Worm (Caenorhabditis elegans) whole organism, L3 larva: ENCODE measurements around the gene ZK930.4.

ENCODE experiments used
- R02D3.7 ChIP-seq: fragments of 150-350 bp; optimal IDR thresholded peaks from 2 replicates; lab custom pipeline; 2014; ENCODE audit warnings: missing biosample characterization, missing genetic modification characterization
- ZK546.5 ChIP-seq: sonication (generic microtip); optimal IDR thresholded peaks from 2 replicates; lab custom pipeline; 2017; ENCODE audit warnings: missing biosample characterization, missing genetic modification characterization
- aly-2 ChIP-seq: fragments of 150-350 bp; optimal IDR thresholded peaks from 2 replicates; lab custom pipeline; 2014; ENCODE audit warnings: missing biosample characterization, missing genetic modification characterization
- ama-1 ChIP-seq: fragments of 150-350 bp; optimal IDR thresholded peaks from 2 replicates; lab custom pipeline; 2018
- ceh-16 ChIP-seq: sonication (generic microtip); optimal IDR thresholded peaks from 2 replicates; lab custom pipeline; 2017; ENCODE audit warnings: missing biosample characterization, missing genetic modification characterization
- ceh-28 ChIP-seq: fragments of 150-350 bp; optimal IDR thresholded peaks from 2 replicates; lab custom pipeline; 2014; ENCODE audit warnings: missing biosample characterization, missing genetic modification reagents, missing genetic modification characterization
- ceh-82 ChIP-seq: fragments of 150-350 bp; optimal IDR thresholded peaks from 2 replicates; lab custom pipeline; 2014; ENCODE audit warnings: missing biosample characterization, missing genetic modification characterization
- ceh-9 ChIP-seq: sonication (generic microtip); optimal IDR thresholded peaks from 2 replicates; lab custom pipeline; 2018; ENCODE audit warnings: missing biosample characterization, missing genetic modification characterization
- daf-12 ChIP-seq: fragments of 150-350 bp; optimal IDR thresholded peaks from 2 replicates; lab custom pipeline; 2014; ENCODE audit warnings: missing biosample characterization, missing genetic modification reagents, missing genetic modification characterization
- egl-27 ChIP-seq: sonication (generic microtip); optimal IDR thresholded peaks from 4 replicates; lab custom pipeline; 2017; ENCODE audit warnings: missing biosample characterization, missing genetic modification reagents, missing genetic modification characterization
- elt-1 ChIP-seq: fragments of 150-350 bp; optimal IDR thresholded peaks from 2 replicates; lab custom pipeline; 2014; ENCODE audit warnings: missing biosample characterization, missing genetic modification characterization
- elt-2 ChIP-seq: sonication (generic microtip); optimal IDR thresholded peaks from 2 replicates; lab custom pipeline; 2016; ENCODE audit warnings: missing genetic modification reagents, mild to moderate bottlenecking, missing genetic modification characterization, missing compliant biosample characterization
- elt-3 ChIP-seq, 3 experiments: fragments of 150-350 bp in 1 of 3; sonication (generic microtip) in 2 of 3; optimal IDR thresholded peaks; 2 replicates in 2 of 3; 4 replicates in 1 of 3; lab custom pipeline; 2014 to 2017; ENCODE audit warnings: missing biosample characterization in 3 of 3, missing genetic modification characterization in 3 of 3
- eor-1 ChIP-seq, 2 experiments: fragments of 150-350 bp; optimal IDR thresholded peaks; 2 replicates each; lab custom pipeline; 2014 to 2018; ENCODE audit warnings: missing biosample characterization in 2 of 2, missing genetic modification characterization in 2 of 2
- fkh-10 ChIP-seq: sonication (generic microtip); optimal IDR thresholded peaks from 2 replicates; lab custom pipeline; 2017; ENCODE audit warnings: missing biosample characterization, missing genetic modification reagents, missing genetic modification characterization
- fkh-2 ChIP-seq: fragments of 150-350 bp; optimal IDR thresholded peaks from 2 replicates; lab custom pipeline; 2014; ENCODE audit warnings: missing biosample characterization, missing genetic modification reagents, missing genetic modification characterization
- fos-1 ChIP-seq: fragments of 150-350 bp; optimal IDR thresholded peaks from 2 replicates; lab custom pipeline; 2014; ENCODE audit warnings: missing biosample characterization, missing genetic modification characterization
- hmg-11 ChIP-seq: sonication (generic microtip); optimal IDR thresholded peaks from 2 replicates; lab custom pipeline; 2016; ENCODE audit warnings: missing genetic modification characterization, missing compliant biosample characterization
- jun-1 ChIP-seq: fragments of 150-350 bp; optimal IDR thresholded peaks from 2 replicates; lab custom pipeline; 2014; ENCODE audit warnings: missing biosample characterization, missing genetic modification reagents, missing genetic modification characterization
- lin-15B ChIP-seq: fragments of 150-350 bp; optimal IDR thresholded peaks from 2 replicates; lab custom pipeline; 2014; ENCODE audit warnings: missing biosample characterization, missing genetic modification characterization
- lin-39 ChIP-seq: fragments of 150-350 bp; optimal IDR thresholded peaks from 2 replicates; lab custom pipeline; 2018; ENCODE audit warnings: missing biosample characterization, missing genetic modification reagents, missing genetic modification characterization
- lsy-12 ChIP-seq: sonication (generic microtip); optimal IDR thresholded peaks from 2 replicates; lab custom pipeline; 2016; ENCODE audit warnings: mild to moderate bottlenecking, missing genetic modification characterization, missing compliant biosample characterization
- mdl-1 ChIP-seq: fragments of 150-350 bp; optimal IDR thresholded peaks from 2 replicates; lab custom pipeline; 2014; ENCODE audit warnings: missing biosample characterization, missing genetic modification characterization
- mml-1 ChIP-seq: fragments of 150-350 bp; sonication (generic microtip); optimal IDR thresholded peaks from 3 replicates; lab custom pipeline; 2014; ENCODE audit warnings: missing biosample characterization, missing genetic modification characterization
- nfya-1 ChIP-seq: sonication (generic microtip); optimal IDR thresholded peaks from 2 replicates; lab custom pipeline; 2017; ENCODE audit warnings: missing genetic modification characterization, mild to moderate bottlenecking, missing compliant biosample characterization, antibody characterized with exemption, moderate library complexity; ENCODE audit not compliant: insufficient read depth
- nhr-11 ChIP-seq: fragments of 150-350 bp; optimal IDR thresholded peaks from 2 replicates; lab custom pipeline; 2014; ENCODE audit warnings: missing biosample characterization, missing genetic modification characterization
- nhr-12 ChIP-seq: fragments of 150-350 bp; optimal IDR thresholded peaks from 2 replicates; lab custom pipeline; 2014; ENCODE audit warnings: missing biosample characterization, missing genetic modification characterization
- nhr-23 ChIP-seq: fragments of 150-350 bp; optimal IDR thresholded peaks from 2 replicates; lab custom pipeline; 2014; ENCODE audit warnings: missing biosample characterization, missing genetic modification reagents, missing genetic modification characterization
- nhr-237 ChIP-seq: fragments of 150-350 bp; optimal IDR thresholded peaks from 2 replicates; lab custom pipeline; 2014; ENCODE audit warnings: missing biosample characterization, missing genetic modification characterization
- nhr-25 ChIP-seq: sonication (generic microtip); optimal IDR thresholded peaks from 2 replicates; lab custom pipeline; 2017; ENCODE audit warnings: missing biosample characterization, missing genetic modification characterization
- nhr-28 ChIP-seq: fragments of 150-350 bp; optimal IDR thresholded peaks from 2 replicates; lab custom pipeline; 2014; ENCODE audit warnings: missing biosample characterization, missing genetic modification characterization
- nhr-43 ChIP-seq: sonication (generic microtip); optimal IDR thresholded peaks from 2 replicates; lab custom pipeline; 2016; ENCODE audit warnings: mild to moderate bottlenecking, missing genetic modification characterization, missing compliant biosample characterization; ENCODE audit not compliant: poor library complexity, severe bottlenecking
- nhr-67 ChIP-seq: fragments of 150-350 bp; optimal IDR thresholded peaks from 2 replicates; lab custom pipeline; 2014; ENCODE audit warnings: missing biosample characterization, missing genetic modification characterization
- nhr-76 ChIP-seq: fragments of 150-350 bp; sonication (generic microtip); optimal IDR thresholded peaks from 5 replicates; lab custom pipeline; 2014; ENCODE audit warnings: missing biosample characterization, missing genetic modification characterization
- nhr-77 ChIP-seq: fragments of 150-350 bp; optimal IDR thresholded peaks from 2 replicates; lab custom pipeline; 2014; ENCODE audit warnings: missing biosample characterization, missing genetic modification characterization
- pha-4 ChIP-seq: fragments of 150-350 bp; optimal IDR thresholded peaks from 2 replicates; lab custom pipeline; 2014; ENCODE audit warnings: missing biosample characterization, missing genetic modification reagents, missing genetic modification characterization
- pqm-1 ChIP-seq: fragments of 150-350 bp; optimal IDR thresholded peaks from 2 replicates; lab custom pipeline; 2017; ENCODE audit warnings: missing biosample characterization, missing genetic modification characterization, inconsistent platforms
- sea-2 ChIP-seq: fragments of 150-350 bp; sonication (generic microtip); optimal IDR thresholded peaks from 4 replicates; lab custom pipeline; 2014; ENCODE audit warnings: missing biosample characterization, missing genetic modification reagents, missing genetic modification characterization
- skn-1 ChIP-seq: fragments of 150-350 bp; optimal IDR thresholded peaks from 2 replicates; lab custom pipeline; 2014; ENCODE audit warnings: missing biosample characterization, missing genetic modification characterization
- snpc-4 ChIP-seq: fragments of 150-350 bp; optimal IDR thresholded peaks from 2 replicates; lab custom pipeline; 2014; ENCODE audit warnings: missing biosample characterization, missing genetic modification characterization
- tbx-2 ChIP-seq: sonication (generic microtip); optimal IDR thresholded peaks from 2 replicates; lab custom pipeline; 2016; ENCODE audit warnings: mild to moderate bottlenecking, missing genetic modification characterization, missing compliant biosample characterization
- unc-39 ChIP-seq: sonication (generic microtip); optimal IDR thresholded peaks from 4 replicates; lab custom pipeline; 2017; ENCODE audit warnings: missing biosample characterization, missing genetic modification characterization
- unc-62 ChIP-seq: fragments of 150-350 bp; sonication (generic microtip); optimal IDR thresholded peaks from 4 replicates; lab custom pipeline; 2014; ENCODE audit warnings: missing biosample characterization, missing genetic modification reagents, missing genetic modification characterization
- zag-1 ChIP-seq: fragments of 150-350 bp; optimal IDR thresholded peaks from 2 replicates; lab custom pipeline; 2014; ENCODE audit warnings: missing biosample characterization, missing genetic modification characterization
- ztf-11 ChIP-seq: fragments of 150-350 bp; optimal IDR thresholded peaks from 2 replicates; lab custom pipeline; 2014; ENCODE audit warnings: missing biosample characterization, missing genetic modification characterization
- ztf-4 ChIP-seq: fragments of 150-350 bp; optimal IDR thresholded peaks from 2 replicates; lab custom pipeline; 2014; ENCODE audit warnings: missing biosample characterization, missing genetic modification characterization

The ZK930.4 gene

DNA sequence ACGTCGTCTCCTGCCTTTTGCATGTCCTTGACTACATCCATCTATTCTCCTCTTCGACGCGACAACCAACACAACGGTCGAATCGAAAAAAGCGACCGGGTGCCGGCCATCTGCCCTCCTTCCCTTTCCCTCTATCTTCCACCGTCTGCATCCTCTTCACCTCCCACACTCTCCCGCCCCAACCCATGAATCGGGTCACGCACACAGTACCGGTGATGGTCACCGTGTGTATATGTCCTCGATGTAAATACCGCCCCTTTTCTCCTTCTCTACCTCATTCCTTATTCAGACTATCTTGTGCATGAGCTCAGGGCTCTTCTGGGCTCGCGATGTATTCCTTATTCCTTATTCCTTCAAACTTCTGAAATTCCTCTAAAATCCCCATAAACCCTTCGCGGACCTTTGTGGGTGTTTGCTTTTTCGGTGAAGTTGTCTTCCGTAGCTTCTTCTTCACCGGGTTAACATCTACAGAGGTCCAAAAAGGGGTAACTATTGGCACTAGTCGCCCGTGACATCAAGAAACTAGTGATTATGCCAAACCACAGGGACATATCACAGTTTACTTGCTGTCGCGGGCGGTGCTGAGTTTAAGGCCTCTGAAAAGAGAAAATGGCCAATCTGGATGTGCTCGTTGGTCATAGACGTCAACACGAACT is 16.8 kb upstream of the ZK930.4 start:
- TF ChIP-seq nhr-23 (tag; lab: Kevin White, UChicago) (peak; percentile 64), nhr-28 (no peak), ceh-28 (tag; lab: Kevin White, UChicago) (no peak), unc-39 (tag; lab: Kevin White, UChicago) (no peak), fkh-2 (tag; lab: Kevin White, UChicago) (no peak), unc-62 (no peak), fkh-10 (GFP tag; lab: Kevin White, UChicago) (no peak), jun-1 (tag; lab: Kevin White, UChicago) (no peak), ceh-82 (tag; lab: Kevin White, UChicago) (no peak), pqm-1 (tag; lab: Kevin White, UChicago) (no peak), skn-1 (tag; lab: Kevin White, UChicago) (no peak), ZK546.5 (tag; lab: Kevin White, UChicago) (no peak), sea-2 (GFP tag; lab: Kevin White, UChicago) (no peak), tbx-2 (no peak), mdl-1 (no peak), hmg-11 (peak; percentile 27), lin-15B (no peak), nhr-12 (tag; lab: Kevin White, UChicago) (no peak), eor-1 (tag; optimal IDR thresholded peaks at IDR 0.05; lab: Kevin White, UChicago) (no peak), aly-2 (tag; lab: Kevin White, UChicago) (no peak), lsy-12 (tag; lab: Kevin White, UChicago) (no peak), egl-27 (tag; lab: Kevin White, UChicago) (no peak), ceh-16 (no peak), nhr-25 (tag; lab: Kevin White, UChicago) (peak; percentile 72), zag-1 (tag; lab: Kevin White, UChicago) (no peak), elt-1 (no peak), nhr-43 (no peak), nhr-76 (tag; lab: Kevin White, UChicago) (no peak), mml-1 (tag; lab: Kevin White, UChicago) (no peak), fos-1 (no peak), nfya-1 (peak; percentile 0), daf-12 (tag; lab: Kevin White, UChicago) (no peak), nhr-11 (tag; lab: Kevin White, UChicago) (no peak), snpc-4 (tag; lab: Kevin White, UChicago) (no peak), lin-39 (tag; lab: Kevin White, UChicago) (peak; percentile 7), ztf-4 (tag; lab: Kevin White, UChicago) (no peak), ztf-11 (no peak), ama-1 (lab: Kevin White, UChicago) (peak; percentile 22), elt-2 (tag; lab: Kevin White, UChicago) (no peak), nhr-237 (tag; lab: Kevin White, UChicago) (no peak), R02D3.7 (tag; lab: Kevin White, UChicago) (no peak), nhr-67 (tag; lab: Kevin White, UChicago) (no peak), pha-4 (tag; lab: Kevin White, UChicago) (peak; percentile 29), ceh-9 (no peak), nhr-77 (tag; lab: Kevin White, UChicago) (no peak), elt-3 (tag; optimal IDR thresholded peaks at IDR 0.05; lab: Kevin White, UChicago) (no peak)
- TF ChIP-seq, all 47 proteins: peak for 7

DNA sequence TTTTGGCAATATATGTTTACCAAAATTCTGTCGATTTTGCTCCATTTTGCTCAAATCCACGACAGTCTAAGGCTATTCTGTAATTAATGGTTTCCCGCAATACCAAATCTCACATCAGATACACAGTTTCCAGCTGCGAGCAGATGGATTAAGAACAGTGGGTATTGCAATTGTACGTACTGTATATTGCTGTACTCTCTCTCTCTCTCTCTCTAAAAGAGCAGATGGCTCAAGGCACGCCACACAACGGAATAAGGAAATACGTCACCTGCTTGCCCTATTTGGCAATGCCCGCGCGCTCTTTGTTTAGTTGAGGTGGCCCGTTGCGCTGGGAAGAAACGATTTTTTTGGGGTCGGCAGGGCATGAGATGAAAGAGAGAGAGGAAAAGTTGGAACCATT is 15.7 kb upstream of the ZK930.4 start:
- no peak for TF ChIP-seq ama-1 (lab: Kevin White, UChicago)
- no peak for TF ChIP-seq ceh-28 (tag; lab: Kevin White, UChicago)
- no peak for TF ChIP-seq ztf-11
- no peak for TF ChIP-seq lin-39 (tag; lab: Kevin White, UChicago)
- no peak for TF ChIP-seq aly-2 (tag; lab: Kevin White, UChicago)
- no peak for TF ChIP-seq nhr-25 (tag; lab: Kevin White, UChicago)
- TF ChIP-seq egl-27 (tag; lab: Kevin White, UChicago), result no peak
- no peak for TF ChIP-seq elt-1
- TF ChIP-seq lin-15B, result no peak
- no peak for TF ChIP-seq ceh-16
- TF ChIP-seq nhr-77 (tag; lab: Kevin White, UChicago), result no peak
- no peak for TF ChIP-seq fos-1
- TF ChIP-seq lsy-12 (tag; lab: Kevin White, UChicago), result no peak
- no peak for TF ChIP-seq snpc-4 (tag; lab: Kevin White, UChicago)
